Worm (Caenorhabditis elegans) whole organism, L4 larva: ENCODE results near the gene hnd-1.

Experiments used
- ZK546.5 ChIP-seq, 2 experiments: sonication (generic microtip); optimal IDR thresholded peaks; 2 replicates each; lab custom pipeline; 2017; ENCODE audit warnings: missing biosample characterization in 2 of 2, missing genetic modification characterization in 2 of 2
- aly-2 ChIP-seq: sonication (generic microtip); optimal IDR thresholded peaks from 2 replicates; lab custom pipeline; 2018; ENCODE audit warnings: missing biosample characterization, missing genetic modification characterization
- ama-1 ChIP-seq: fragments of 150-350 bp; optimal IDR thresholded peaks from 2 replicates; lab custom pipeline; 2014; ENCODE audit warnings: inconsistent platforms, mixed read lengths
- attf-4 ChIP-seq: sonication (generic microtip); optimal IDR thresholded peaks from 3 replicates; lab custom pipeline; 2017; ENCODE audit warnings: missing biosample characterization, missing genetic modification characterization
- fkh-10 ChIP-seq: fragments of 150-350 bp; optimal IDR thresholded peaks from 2 replicates; lab custom pipeline; 2014; ENCODE audit warnings: missing biosample characterization, missing genetic modification reagents, missing genetic modification characterization
- fos-1 ChIP-seq: fragments of 150-350 bp; optimal IDR thresholded peaks from 2 replicates; lab custom pipeline; 2014; ENCODE audit warnings: missing biosample characterization, missing genetic modification characterization
- hif-1 ChIP-seq, 2 experiments: sonication (generic microtip); optimal IDR thresholded peaks; 2 replicates each; lab custom pipeline; 2016 to 2017; ENCODE audit warnings: missing compliant biosample characterization in 2 of 2, missing genetic modification characterization in 2 of 2, missing genetic modification reagents in 2 of 2, missing genotype in 2 of 2, mild to moderate bottlenecking in 1 of 2
- hmg-1.1 ChIP-seq: fragments of 200-800 bp; sonication (Bioruptor generic); IDR thresholded peaks from 2 replicates; pipeline ENCODE4 v1.3.6; 2022; ENCODE audit warnings: missing genetic modification reagents, missing genetic modification characterization, missing compliant biosample characterization
- nhr-76 ChIP-seq: fragments of 150-350 bp; optimal IDR thresholded peaks from 2 replicates; lab custom pipeline; 2014; ENCODE audit warnings: missing biosample characterization, missing genetic modification characterization
- php-3 ChIP-seq: fragments of 200-800 bp; sonication (Bioruptor generic); IDR thresholded peaks from 2 replicates; pipeline ENCODE4 v1.3.6; 2022; ENCODE audit warnings: missing genetic modification reagents, missing genetic modification characterization, missing compliant biosample characterization
- pqm-1 ChIP-seq: sonication (generic microtip); optimal IDR thresholded peaks from 2 replicates; lab custom pipeline; 2017; ENCODE audit warnings: missing biosample characterization, missing genetic modification characterization
- spr-3 ChIP-seq: fragments of 200-800 bp; sonication (Bioruptor generic); optimal IDR thresholded peaks from 2 replicates; lab custom pipeline; 2018; ENCODE audit warnings: mild to moderate bottlenecking, missing genetic modification characterization, missing compliant biosample characterization
- unc-130 ChIP-seq: sonication (generic microtip); optimal IDR thresholded peaks from 2 replicates; lab custom pipeline; 2016; ENCODE audit warnings: missing genetic modification reagents, missing genetic modification characterization, missing compliant biosample characterization
- ztf-11 ChIP-seq: fragments of 150-350 bp; optimal IDR thresholded peaks from 2 replicates; lab custom pipeline; 2014; ENCODE audit warnings: missing biosample characterization, missing genetic modification characterization

ce11 chrX:11680851-11681250, 3.5 kb upstream of the hnd-1 start, which contains the start of gene T04F8.7:
- TF ChIP-seq spr-3 (no peak), fos-1 (tag; lab: Kevin White, UChicago) (no peak), ZK546.5 (tag; optimal IDR thresholded peaks at IDR 0.05; lab: Kevin White, UChicago) (no peak), aly-2 (tag; lab: Kevin White, UChicago) (no peak), php-3 (GFP tag; lab: Robert Waterston, UW) (no peak), attf-4 (no peak), unc-130 (GFP tag; lab: Kevin White, UChicago) (no peak), pqm-1 (peak; percentile 50), hmg-1.1 (GFP tag; lab: Robert Waterston, UW) (no peak), ama-1 (no peak), hif-1 (tag; optimal IDR thresholded peaks at IDR 0.05; lab: Kevin White, UChicago) (peak in 1 of 2 experiments; percentile 32), fkh-10 (no peak), nhr-76 (tag; lab: Kevin White, UChicago) (no peak), ztf-11 (tag; lab: Kevin White, UChicago) (no peak)
